Fruit fly (Drosophila melanogaster): Measurements from ENCODE around the gene CG17329.

CG17329 gene

DNA sequence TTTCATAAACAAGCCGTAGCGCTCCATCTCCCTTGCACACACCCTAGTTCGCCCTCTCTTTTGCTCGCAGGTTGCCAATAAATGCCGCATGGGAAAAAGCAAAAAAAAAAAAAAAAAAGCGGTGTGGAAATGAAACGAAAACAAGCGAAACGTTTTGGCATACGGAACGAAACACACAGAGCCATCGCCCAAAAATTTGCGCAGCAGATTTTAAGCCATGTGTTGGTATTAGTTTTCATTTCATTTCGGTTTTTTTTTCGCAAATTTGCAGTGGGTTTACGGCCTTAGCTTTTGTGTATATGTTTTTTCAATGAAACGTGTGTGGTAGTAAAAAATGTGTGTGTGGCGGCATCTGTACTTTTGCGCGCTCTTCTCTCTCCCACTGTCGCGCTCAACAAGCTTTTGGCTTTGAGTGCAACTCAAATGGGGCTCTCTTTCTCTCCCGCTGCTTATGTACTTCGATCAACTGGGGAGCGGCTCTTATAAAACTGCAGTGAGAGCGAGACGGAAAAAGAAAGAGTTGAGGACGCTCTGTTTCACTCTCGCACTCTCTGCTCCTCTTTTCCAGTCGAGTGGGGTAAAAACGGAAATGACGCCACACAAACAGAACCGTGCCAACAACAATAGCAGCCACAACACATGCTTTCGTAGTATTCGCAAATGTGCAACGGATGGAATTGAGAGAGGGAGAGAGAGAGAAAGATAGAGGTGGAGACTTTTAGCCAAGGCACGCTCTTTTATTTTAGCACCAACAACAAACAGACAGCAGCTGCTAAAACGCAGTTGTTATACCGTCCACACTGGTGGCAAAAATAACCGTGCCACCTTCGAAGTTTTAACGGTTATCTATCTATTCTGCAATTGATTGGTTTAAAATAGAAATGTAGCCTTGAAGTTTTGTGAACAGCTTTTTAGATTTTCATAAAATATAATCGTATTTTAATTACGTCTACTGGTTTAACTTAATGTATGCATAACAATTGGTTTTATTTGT lies 6.5 kb upstream of the CG17329 start (continued):
- peak; percentile 61 for TF ChIP-seq Hr83 (GFP tag; optimal IDR thresholded peaks at IDR 0.05; ENCODE audit: poor library complexity, severe bottlenecking)
- no peak for TF ChIP-seq GATAd (GFP tag; optimal IDR thresholded peaks at IDR 0.05)
- no peak for TF ChIP-seq Jra (GFP tag; optimal IDR thresholded peaks at IDR 0.05)
- TF ChIP-seq lola (GFP tag; optimal IDR thresholded peaks at IDR 0.05), result no peak
- peak; percentile 55 for TF ChIP-seq Abd-B (GFP tag; optimal IDR thresholded peaks at IDR 0.05)
- peak; percentile 54 for TF ChIP-seq OdsH (GFP tag; optimal IDR thresholded peaks at IDR 0.05)
- TF ChIP-seq HLH106 (tag; optimal IDR thresholded peaks at IDR 0.05), result peak; percentile 62
- TF ChIP-seq Hr78 (GFP tag; optimal IDR thresholded peaks at IDR 0.05), result no peak

- no peak for TF ChIP-seq woc (GFP tag; optimal IDR thresholded peaks at IDR 0.05)
- TF ChIP-seq Jra (GFP tag; optimal IDR thresholded peaks at IDR 0.05), result peak; percentile 60
- TF ChIP-seq h (GFP tag; optimal IDR thresholded peaks at IDR 0.05), result peak; percentile 91
- peak; percentile 72 for TF ChIP-seq dmrt93B (GFP tag; optimal IDR thresholded peaks at IDR 0.05)
- TF ChIP-seq br (GFP tag; optimal IDR thresholded peaks at IDR 0.05), result peak; percentile 90
- peak; percentile 71 for TF ChIP-seq tai (GFP tag; optimal IDR thresholded peaks at IDR 0.05)
- no peak for TF ChIP-seq Hr83 (GFP tag; optimal IDR thresholded peaks at IDR 0.05; ENCODE audit: poor library complexity, severe bottlenecking)
- peak; percentile 83 for TF ChIP-seq CG32264 (GFP tag; optimal IDR thresholded peaks at IDR 0.05)
- peak; percentile 63 for TF ChIP-seq CG9705 (GFP tag; optimal IDR thresholded peaks at IDR 0.05)
- peak; percentile 89 for TF ChIP-seq Sp1 (GFP tag; optimal IDR thresholded peaks at IDR 0.05)
- TF ChIP-seq HLH106 (tag; optimal IDR thresholded peaks at IDR 0.05), result peak; percentile 92
- TF ChIP-seq Hnf4 (GFP tag; optimal IDR thresholded peaks at IDR 0.05), result peak; percentile 84
- peak; percentile 77 for TF ChIP-seq sage (GFP tag; optimal IDR thresholded peaks at IDR 0.05)
- no peak for TF ChIP-seq pan (optimal IDR thresholded peaks at IDR 0.05)
- no peak for TF ChIP-seq jim (GFP tag; optimal IDR thresholded peaks at IDR 0.05)
- no peak for TF ChIP-seq Rel (GFP tag; optimal IDR thresholded peaks at IDR 0.05)
- TF ChIP-seq Rel (tag; optimal IDR thresholded peaks at IDR 0.05), result peak; percentile 56
- peak; percentile 74 for TF ChIP-seq psq (GFP tag; optimal IDR thresholded peaks at IDR 0.05)
- peak in 1 of 2 experiments; percentile 33 for TF ChIP-seq dl (GFP tag; optimal IDR thresholded peaks at IDR 0.05; ENCODE audit: insufficient read depth in 1 of 2, partially characterized antibody in 2 of 2)
- TF ChIP-seq lola (GFP tag; optimal IDR thresholded peaks at IDR 0.05), result no peak
- no peak for TF ChIP-seq N (GFP tag; optimal IDR thresholded peaks at IDR 0.05)
- peak; percentile 89 for TF ChIP-seq ey (GFP tag; optimal IDR thresholded peaks at IDR 0.05)
- TF ChIP-seq Dif (GFP tag; optimal IDR thresholded peaks at IDR 0.05; ENCODE audit: partially characterized antibody), result peak; percentile 39
- peak; percentile 51 for TF ChIP-seq sv (GFP tag; optimal IDR thresholded peaks at IDR 0.05)
- TF ChIP-seq Hr78 (GFP tag; optimal IDR thresholded peaks at IDR 0.05), result no peak
- peak; percentile 81 for TF ChIP-seq fru (GFP tag; optimal IDR thresholded peaks at IDR 0.05)
- peak; percentile 33 to 89 for TF ChIP-seq foxo (GFP tag; optimal IDR thresholded peaks at IDR 0.05)
- TF ChIP-seq dsf (GFP tag; optimal IDR thresholded peaks at IDR 0.05; ENCODE audit: borderline replicate concordance), result peak; percentile 11
- TF ChIP-seq usp (GFP tag; optimal IDR thresholded peaks at IDR 0.05), result no peak
- TF ChIP-seq Myc (optimal IDR thresholded peaks at IDR 0.05), result no peak
- TF ChIP-seq GATAd (GFP tag; optimal IDR thresholded peaks at IDR 0.05), result peak; percentile 2
- no peak for TF ChIP-seq Vsx2 (GFP tag; optimal IDR thresholded peaks at IDR 0.05; ENCODE audit: partially characterized antibody)
- peak; percentile 91 for TF ChIP-seq rgr (GFP tag; optimal IDR thresholded peaks at IDR 0.05)
- TF ChIP-seq Dfd (GFP tag; optimal IDR thresholded peaks at IDR 0.05), result no peak
- TF ChIP-seq CrebA (GFP tag; optimal IDR thresholded peaks at IDR 0.05; ENCODE audit: borderline replicate concordance), result peak; percentile 48
- TF ChIP-seq brk (GFP tag; optimal IDR thresholded peaks at IDR 0.05), result peak; percentile 37
- peak; percentile 17 for TF ChIP-seq Mio (GFP tag; optimal IDR thresholded peaks at IDR 0.05)
- no peak for TF ChIP-seq Abd-B (GFP tag; optimal IDR thresholded peaks at IDR 0.05)
- peak; percentile 80 for TF ChIP-seq OdsH (GFP tag; optimal IDR thresholded peaks at IDR 0.05)
These were observed 5.3 kb upstream of the CG17329 start for dm6 chr2L:16285692-16286359.

Data from whole organism, wandering third instar larva.